Worm (Caenorhabditis elegans) whole organism, L4 larva: Measurements from ENCODE around the gene flp-3.

Source experiments
- aly-2 ChIP-seq: sonication (generic microtip); optimal IDR thresholded peaks from 2 replicates; lab custom pipeline; 2018; ENCODE audit warnings: missing biosample characterization, missing genetic modification characterization
- egl-27 ChIP-seq: sonication (generic microtip); optimal IDR thresholded peaks from 3 replicates; lab custom pipeline; 2017; ENCODE audit warnings: missing biosample characterization, missing genetic modification reagents, missing genetic modification characterization
- lin-13 ChIP-seq: fragments of 150-350 bp; optimal IDR thresholded peaks from 2 replicates; lab custom pipeline; 2014; ENCODE audit warnings: missing biosample characterization, missing genetic modification reagents, missing genetic modification characterization
- zip-2 ChIP-seq: fragments of 150-350 bp; optimal IDR thresholded peaks from 2 replicates; lab custom pipeline; 2014; ENCODE audit warnings: missing biosample characterization, missing genetic modification characterization

ce11 chrX:10084050-10084672 is 8.6 kb downstream of the flp-3 start, which contains the start of gene W07E11.1:
- TF ChIP-seq egl-27 (tag; lab: Kevin White, UChicago) (no peak), aly-2 (tag; lab: Kevin White, UChicago) (no peak), zip-2 (tag; lab: Kevin White, UChicago) (peak; percentile 36), lin-13 (GFP tag; lab: Kevin White, UChicago) (no peak)
